Fruit fly (Drosophila melanogaster) whole organism, pupa: ENCODE measurements around the gene CG7550.

ENCODE experiments used
- CG10348 ChIP-seq: fragments of 200-800 bp; sonication (Bioruptor generic); IDR thresholded peaks from 2 replicates; pipeline ENCODE4 v1.3.6; 2022; ENCODE audit warnings: missing biosample characterization, missing genetic modification characterization
- CG12605 ChIP-seq: fragments of 200-800 bp; sonication (Bioruptor generic); IDR thresholded peaks from 2 replicates; pipeline ENCODE4 v1.3.6; 2022; ENCODE audit warnings: missing biosample characterization, missing genetic modification characterization
- CG13204 ChIP-seq: fragments of 200-800 bp; sonication (Bioruptor generic); optimal IDR thresholded peaks from 2 replicates; lab custom pipeline; 2018; ENCODE audit warnings: missing biosample characterization, mild to moderate bottlenecking, missing genetic modification characterization, moderate library complexity
- CG14655 ChIP-seq: fragments of 200-800 bp; sonication (Bioruptor generic); optimal IDR thresholded peaks from 3 replicates; lab custom pipeline; 2017; ENCODE audit warnings: mild to moderate bottlenecking, missing biosample characterization, missing genetic modification reagents, missing genetic modification characterization
- CG15710 ChIP-seq: fragments of 200-800 bp; sonication (Bioruptor generic); optimal IDR thresholded peaks from 2 replicates; lab custom pipeline; 2018; ENCODE audit warnings: missing biosample characterization, mild to moderate bottlenecking, missing genetic modification characterization, moderate library complexity
- CG17806 ChIP-seq: fragments of 200-800 bp; sonication (Bioruptor generic); optimal IDR thresholded peaks from 2 replicates; lab custom pipeline; 2018; ENCODE audit warnings: missing biosample characterization, mild to moderate bottlenecking, missing genetic modification characterization, moderate library complexity
- CG32121 ChIP-seq: fragments of 200-800 bp; sonication (Bioruptor generic); IDR thresholded peaks from 2 replicates; pipeline ENCODE4 v1.3.6; 2022; ENCODE audit warnings: missing biosample characterization, missing genetic modification characterization
- CG34367 ChIP-seq: fragments of 200-800 bp; sonication (Bioruptor generic); optimal IDR thresholded peaks from 2 replicates; lab custom pipeline; 2018; ENCODE audit warnings: missing biosample characterization, mild to moderate bottlenecking, missing genetic modification characterization
- CG4496 ChIP-seq: fragments of 200-800 bp; sonication (Bioruptor generic); IDR thresholded peaks from 3 replicates; pipeline ENCODE4 v1.3.6; 2022; ENCODE audit warnings: missing biosample characterization, missing genetic modification characterization
- CG8159 ChIP-seq: fragments of 200-800 bp; sonication (Bioruptor generic); optimal IDR thresholded peaks from 3 replicates; lab custom pipeline; 2018; ENCODE audit warnings: missing biosample characterization, mild to moderate bottlenecking, missing genetic modification characterization, moderate library complexity
- CG8301 ChIP-seq: fragments of 200-800 bp; sonication (Bioruptor generic); optimal IDR thresholded peaks from 2 replicates; lab custom pipeline; 2018; ENCODE audit warnings: missing biosample characterization, mild to moderate bottlenecking, missing genetic modification characterization
- CG9948 ChIP-seq: fragments of 200-800 bp; sonication (Bioruptor generic); optimal IDR thresholded peaks from 2 replicates; lab custom pipeline; 2018; ENCODE audit warnings: missing biosample characterization, mild to moderate bottlenecking, missing genetic modification characterization, moderate library complexity
- D1 ChIP-seq: fragments of 200-800 bp; sonication (Bioruptor generic); optimal IDR thresholded peaks from 2 replicates; lab custom pipeline; 2018; ENCODE audit warnings: missing biosample characterization, mild to moderate bottlenecking, missing genetic modification characterization, moderate library complexity
- EcR ChIP-seq: fragments of 200-800 bp; sonication (Bioruptor generic); optimal IDR thresholded peaks from 3 replicates; lab custom pipeline; 2019; ENCODE audit warnings: missing biosample characterization, missing genetic modification characterization, mild to moderate bottlenecking, moderate library complexity, missing genetic modification reagents
- Ets98B ChIP-seq: fragments of 200-800 bp; sonication (Bioruptor generic); IDR thresholded peaks from 2 replicates; pipeline ENCODE4 v1.3.6; 2022; ENCODE audit warnings: missing biosample characterization, missing genetic modification characterization
- Pif1A ChIP-seq: fragments of 200-800 bp; sonication (Bioruptor generic); optimal IDR thresholded peaks from 3 replicates; lab custom pipeline; 2016; ENCODE audit warnings: missing biosample characterization, missing genetic modification characterization
- Pif1B ChIP-seq: fragments of 200-800 bp; sonication (Bioruptor generic); optimal IDR thresholded peaks from 3 replicates; lab custom pipeline; 2016; ENCODE audit warnings: missing biosample characterization, missing genetic modification characterization
- Snoo ChIP-seq: fragments of 200-800 bp; sonication (Bioruptor generic); optimal IDR thresholded peaks from 3 replicates; lab custom pipeline; 2017; ENCODE audit warnings: missing biosample characterization, mild to moderate bottlenecking, missing genetic modification characterization, inconsistent platforms
- fd96Ca ChIP-seq: fragments of 200-800 bp; sonication (Bioruptor generic); IDR thresholded peaks from 3 replicates; pipeline ENCODE4 v1.3.6; 2022; ENCODE audit warnings: missing biosample characterization, missing genetic modification characterization
- gl ChIP-seq: fragments of 200-800 bp; sonication (Bioruptor generic); optimal IDR thresholded peaks from 2 replicates; lab custom pipeline; 2018; ENCODE audit warnings: missing biosample characterization, mild to moderate bottlenecking, missing genetic modification characterization
- rn ChIP-seq: fragments of 200-800 bp; sonication (Bioruptor generic); IDR thresholded peaks from 2 replicates; pipeline ENCODE4 v1.3.6; 2022; ENCODE audit warnings: missing biosample characterization, missing genetic modification characterization

Gene CG7550

dm6 chr3L:8150284-8150683 is 26.0 kb upstream of the CG7550 start:
- TF ChIP-seq Pif1A (GFP tag; lab: Kevin White, UChicago) = no peak
- TF ChIP-seq CG14655 (GFP tag; lab: Kevin White, UChicago) = no peak

- TF ChIP-seq D1 (tag; lab: Kevin White, UChicago) = no peak
- no peak for TF ChIP-seq gl (tag; lab: Kevin White, UChicago)
- TF ChIP-seq CG9948 (tag; lab: Kevin White, UChicago) = no peak
- no peak for TF ChIP-seq CG8301 (tag; lab: Kevin White, UChicago)
- TF ChIP-seq CG15710 = peak; percentile 76
- no peak for TF ChIP-seq CG10348
- peak; percentile 56 for TF ChIP-seq rn (GFP tag; lab: Robert Waterston, UW)
- TF ChIP-seq CG17806 (tag; lab: Kevin White, UChicago) = peak; percentile 56
- peak; percentile 52; the same call in 2 of the 3 replicates for TF ChIP-seq CG4496
- no peak for TF ChIP-seq CG34367
- TF ChIP-seq Pif1B (GFP tag; lab: Kevin White, UChicago) = no peak
- TF ChIP-seq EcR (GFP tag; lab: Kevin White, UChicago) = no peak
- no peak for TF ChIP-seq CG12605 (GFP tag; lab: Robert Waterston, UW)
- TF ChIP-seq CG32121 (GFP tag; lab: Robert Waterston, UW) = 0 out of 2 replicates have a peak, but pooled peaks have one; percentile 42
- TF ChIP-seq fd96Ca (GFP tag; lab: Robert Waterston, UW) = no peak
- no peak for TF ChIP-seq Pif1A (GFP tag; lab: Kevin White, UChicago)
- TF ChIP-seq Ets98B (GFP tag; lab: Robert Waterston, UW) = peak; percentile 49
- no peak for TF ChIP-seq CG14655 (GFP tag; lab: Kevin White, UChicago)
- TF ChIP-seq CG8159 (tag; lab: Kevin White, UChicago) = no peak
- TF ChIP-seq Snoo = no peak
- TF ChIP-seq CG13204 = no peak
- TF ChIP-seq, all 21 proteins: peak for 6
Measured at dm6 chr3L:8137448-8137906, 13.1 kb upstream of the CG7550 start, which contains the start of the genes Setx and mus301. Gene Setx (minus strand): TSS chr3L:8137498. Gene mus301 (plus strand): TSS chr3L:8137808.

DNA sequence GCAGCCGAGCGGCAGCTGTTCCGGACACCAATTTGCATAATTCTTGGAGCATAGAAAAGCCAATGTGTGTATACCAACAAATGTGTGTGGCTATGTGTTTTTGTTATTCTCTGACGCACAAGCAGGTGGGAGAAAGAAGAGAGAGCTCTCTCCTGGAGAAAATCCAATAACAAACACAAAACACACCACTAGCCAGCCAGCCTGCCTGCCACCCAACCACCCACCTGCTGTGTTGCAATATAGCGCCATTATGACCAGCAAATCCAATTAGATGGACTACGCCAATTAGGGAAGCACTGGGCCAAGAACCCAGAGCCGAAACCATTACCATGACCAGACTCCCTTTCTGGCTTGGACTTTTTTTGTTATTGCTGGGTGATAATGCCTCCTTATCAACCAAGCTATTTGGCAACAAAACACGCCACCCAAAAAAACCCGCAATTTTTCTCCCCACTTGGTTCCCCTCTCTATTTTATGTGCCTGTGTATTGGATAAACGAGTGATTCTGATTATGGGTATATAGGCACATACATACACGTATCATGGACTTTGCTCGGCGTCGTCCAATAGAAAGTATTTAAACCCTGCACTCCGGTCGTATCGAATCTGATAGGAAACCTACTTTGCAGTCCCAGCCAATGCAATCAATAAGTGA is 4.2 kb upstream of the CG7550 start:
- no peak for TF ChIP-seq CG9948 (tag; lab: Kevin White, UChicago)
- no peak for TF ChIP-seq CG15710
- no peak for TF ChIP-seq CG8159 (tag; lab: Kevin White, UChicago)
- 0 out of 3 replicates have a peak, but pooled peaks have one; percentile 34 for TF ChIP-seq fd96Ca (GFP tag; lab: Robert Waterston, UW)
- TF ChIP-seq CG8301 (tag; lab: Kevin White, UChicago) = peak; percentile 6
- no peak for TF ChIP-seq CG34367
- no peak for TF ChIP-seq Ets98B (GFP tag; lab: Robert Waterston, UW)
- no peak for TF ChIP-seq Snoo
- TF ChIP-seq EcR (GFP tag; lab: Kevin White, UChicago) = no peak
- no peak for TF ChIP-seq D1 (tag; lab: Kevin White, UChicago)
- no peak for TF ChIP-seq CG32121 (GFP tag; lab: Robert Waterston, UW)
- peak; percentile 34 for TF ChIP-seq gl (tag; lab: Kevin White, UChicago)
- TF ChIP-seq CG14655 (GFP tag; lab: Kevin White, UChicago) = no peak
- TF ChIP-seq CG4496 = 0 out of 3 replicates have a peak, but pooled peaks have one; percentile 33
- TF ChIP-seq Pif1A (GFP tag; lab: Kevin White, UChicago) = no peak
- TF ChIP-seq CG12605 (GFP tag; lab: Robert Waterston, UW) = no peak
- no peak for TF ChIP-seq CG10348
- no peak for TF ChIP-seq CG13204
- TF ChIP-seq rn (GFP tag; lab: Robert Waterston, UW) = no peak
- TF ChIP-seq CG17806 (tag; lab: Kevin White, UChicago) = no peak
- TF ChIP-seq Pif1B (GFP tag; lab: Kevin White, UChicago) = no peak

dm6 chr3L:8127712-8128210 is 3.4 kb upstream of the CG7550 start, which contains the start of the genes Cds and Uba2:
Gene Cds (plus strand): TSS chr3L:8127762.
Gene Uba2 (minus strand): TSS chr3L:8127818.
- peak; percentile 69 for TF ChIP-seq CG34367
- TF ChIP-seq CG10348 = peak; percentile 75
- TF ChIP-seq CG13204 = no peak
- TF ChIP-seq gl (tag; lab: Kevin White, UChicago) = peak; percentile 40
- TF ChIP-seq rn (GFP tag; lab: Robert Waterston, UW) = peak; percentile 81
- TF ChIP-seq Snoo = peak; percentile 85
- peak; percentile 77 for TF ChIP-seq CG17806 (tag; lab: Kevin White, UChicago)
- no peak for TF ChIP-seq D1 (tag; lab: Kevin White, UChicago)
- peak; percentile 90 for TF ChIP-seq fd96Ca (GFP tag; lab: Robert Waterston, UW)
- peak; percentile 92 for TF ChIP-seq CG32121 (GFP tag; lab: Robert Waterston, UW)
- no peak for TF ChIP-seq CG14655 (GFP tag; lab: Kevin White, UChicago)
- peak; percentile 90 for TF ChIP-seq Ets98B (GFP tag; lab: Robert Waterston, UW)
- TF ChIP-seq CG12605 (GFP tag; lab: Robert Waterston, UW) = peak; percentile 72
- peak; percentile 14 for TF ChIP-seq EcR (GFP tag; lab: Kevin White, UChicago)
- peak; percentile 90 for TF ChIP-seq CG4496
- TF ChIP-seq CG8301 (tag; lab: Kevin White, UChicago) = peak; percentile 74
- TF ChIP-seq CG15710 = peak; percentile 85
- peak; percentile 80 for TF ChIP-seq Pif1B (GFP tag; lab: Kevin White, UChicago)
- peak; percentile 75 for TF ChIP-seq CG9948 (tag; lab: Kevin White, UChicago)
- peak; percentile 97 for TF ChIP-seq CG8159 (tag; lab: Kevin White, UChicago)
- TF ChIP-seq Pif1A (GFP tag; lab: Kevin White, UChicago) = no peak

DNA sequence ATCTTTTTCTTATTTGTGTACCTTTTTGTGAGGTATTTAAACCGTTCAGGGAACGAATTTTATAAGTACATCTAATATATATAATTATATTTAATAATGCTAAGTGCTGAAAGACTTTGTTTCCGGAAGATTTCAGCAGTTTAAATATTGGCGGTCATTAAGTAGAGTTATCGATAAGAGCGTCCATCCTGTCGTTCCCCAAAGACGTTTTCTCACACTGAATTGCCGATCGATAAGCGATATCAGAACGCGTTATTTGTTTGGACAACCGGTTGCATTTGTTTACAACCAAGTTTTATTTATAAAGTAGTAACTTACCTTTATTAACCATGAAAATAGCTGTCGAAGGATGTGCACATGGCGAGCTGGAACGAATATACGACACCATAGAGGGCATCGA is 2.7 kb downstream of the CG7550 start, which contains the start of gene ldbr:
ldbr (plus strand) TSS at position 238 of the 400 bp plus-strand sequence.
- TF ChIP-seq CG4496 (no peak), Snoo (peak; percentile 12)
